Worm (Caenorhabditis elegans): Measurements from ENCODE around the gene rme-2.

- TF ChIP-seq tra-4 (tag; optimal IDR thresholded peaks at IDR 0.05): no peak
- TF ChIP-seq pes-1 (GFP tag; IDR thresholded peaks at IDR 0.05): no peak
- no peak for TF ChIP-seq sea-1 (GFP tag; conservative IDR thresholded peaks at IDR 0.05)
- TF ChIP-seq ama-1 (optimal IDR thresholded peaks at IDR 0.05): no peak
- TF ChIP-seq hmbx-1 (tag; optimal IDR thresholded peaks at IDR 0.05): no peak
- no peak for TF ChIP-seq ets-7 (tag; optimal IDR thresholded peaks at IDR 0.05)
- TF ChIP-seq ceh-13 (GFP tag; optimal IDR thresholded peaks at IDR 0.05): no peak
- TF ChIP-seq tbx-37 (GFP tag; conservative IDR thresholded peaks at IDR 0.05): no peak
- TF ChIP-seq aly-1 (tag; optimal IDR thresholded peaks at IDR 0.05): no peak
- TF ChIP-seq tbx-11 (GFP tag; IDR thresholded peaks at IDR 0.05): no peak
- no peak for TF ChIP-seq flt-1 (GFP tag; IDR thresholded peaks at IDR 0.05)
- TF ChIP-seq ceh-36 (tag; optimal IDR thresholded peaks at IDR 0.05): no peak
- no peak for TF ChIP-seq F13C5.2 (tag; optimal IDR thresholded peaks at IDR 0.05)
- TF ChIP-seq hnd-1 (tag; optimal IDR thresholded peaks at IDR 0.05): no peak
Measured at ce11 chrIV:5519044-5519443, 49.2 kb downstream of the rme-2 start.

Data from whole organism, early embryonic.